Worm (Caenorhabditis elegans): ENCODE measurements around the gene Y43F8B.25.
A peak's percentile ranks its signal among the peaks of the same experiment; 100 is the strongest.

DNA sequence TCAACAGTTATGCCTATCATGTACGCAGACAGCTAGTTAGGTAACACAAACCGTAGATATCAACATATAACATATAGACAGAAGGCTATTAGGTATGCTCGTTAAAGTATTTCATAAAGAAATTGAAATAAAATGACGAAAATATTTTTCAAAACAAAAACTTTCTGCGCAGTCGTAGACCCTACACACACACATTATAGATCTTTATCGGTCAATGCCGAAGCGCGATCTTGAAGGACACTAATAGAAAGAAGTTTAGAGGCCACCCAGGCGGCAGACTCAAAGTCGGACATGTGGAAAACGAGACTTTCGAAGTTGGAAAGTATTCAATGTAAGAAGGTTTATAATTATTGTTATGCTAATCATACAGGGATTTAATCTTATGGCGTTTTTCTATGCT is 33.8 kb upstream of the Y43F8B.25 start:
- TF ChIP-seq ztf-4 (tag; optimal IDR thresholded peaks at IDR 0.05), result no peak
- TF ChIP-seq nhr-25 (tag; optimal IDR thresholded peaks at IDR 0.05), result peak; percentile 28
- no peak for TF ChIP-seq elt-3 (tag; optimal IDR thresholded peaks at IDR 0.05)
- no peak for TF ChIP-seq ceh-82 (tag; optimal IDR thresholded peaks at IDR 0.05)
- no peak for TF ChIP-seq ztf-11 (tag; optimal IDR thresholded peaks at IDR 0.05)
- no peak for TF ChIP-seq unc-62 (GFP tag; optimal IDR thresholded peaks at IDR 0.05)
- TF ChIP-seq nhr-12 (tag; optimal IDR thresholded peaks at IDR 0.05), result no peak

Measured in whole organism, L2 larva.